Fruit fly (Drosophila melanogaster) whole organism, embryonic: ENCODE measurements around the gene mus301.

ENCODE experiments used
- Antp ChIP-seq: fragments of 200-800 bp; sonication (Bioruptor generic); optimal IDR thresholded peaks from 3 replicates; lab custom pipeline; 2016; ENCODE audit warnings: missing biosample characterization, missing genetic modification characterization
- CG10959 ChIP-seq: fragments of 200-800 bp; sonication (Bioruptor generic); IDR thresholded peaks from 2 replicates; pipeline ENCODE4 v1.3.6; 2022; ENCODE audit warnings: missing biosample characterization, missing genetic modification characterization
- CG11085 ChIP-seq: fragments of 200-800 bp; sonication (Bioruptor generic); IDR thresholded peaks from 2 replicates; pipeline ENCODE4 v1.3.6; 2022; ENCODE audit warnings: missing biosample characterization, missing genetic modification characterization
- CG11560 ChIP-seq: fragments of 200-800 bp; sonication (Bioruptor generic); IDR thresholded peaks from 3 replicates; pipeline ENCODE4 v1.3.6; 2022; ENCODE audit warnings: missing biosample characterization, missing genetic modification characterization
- CG1233 ChIP-seq: fragments of 200-800 bp; sonication (Bioruptor generic); optimal IDR thresholded peaks from 4 replicates; lab custom pipeline; 2018; ENCODE audit warnings: missing biosample characterization, mild to moderate bottlenecking, missing genetic modification characterization
- CG12659 ChIP-seq: fragments of 200-800 bp; sonication (Bioruptor generic); optimal IDR thresholded peaks from 3 replicates; lab custom pipeline; 2017; ENCODE audit warnings: mild to moderate bottlenecking, missing biosample characterization, missing genetic modification reagents, missing genetic modification characterization
- CG12769 ChIP-seq: fragments of 200-800 bp; sonication (Bioruptor generic); optimal IDR thresholded peaks from 2 replicates; lab custom pipeline; 2019; ENCODE audit warnings: missing biosample characterization, mild to moderate bottlenecking, missing genetic modification characterization, moderate library complexity
- CG15269 ChIP-seq: fragments of 200-800 bp; sonication (Bioruptor generic); optimal IDR thresholded peaks from 2 replicates; lab custom pipeline; 2018; ENCODE audit warnings: missing biosample characterization, mild to moderate bottlenecking, missing genetic modification characterization, moderate library complexity
- CG15601 ChIP-seq: fragments of 200-800 bp; sonication (Bioruptor generic); optimal IDR thresholded peaks from 3 replicates; lab custom pipeline; 2019; ENCODE audit warnings: missing biosample characterization, mild to moderate bottlenecking, missing genetic modification characterization, moderate library complexity
- CG1603 ChIP-seq: fragments of 200-800 bp; sonication (Bioruptor generic); optimal IDR thresholded peaks from 2 replicates; lab custom pipeline; 2019; ENCODE audit warnings: missing biosample characterization, mild to moderate bottlenecking, missing genetic modification characterization, moderate library complexity
- CG16815 ChIP-seq: fragments of 200-800 bp; sonication (Bioruptor generic); optimal IDR thresholded peaks from 3 replicates; lab custom pipeline; 2017; ENCODE audit warnings: missing biosample characterization, mild to moderate bottlenecking, missing genetic modification characterization
- CG17568 ChIP-seq: fragments of 200-800 bp; sonication (Bioruptor generic); optimal IDR thresholded peaks from 2 replicates; lab custom pipeline; 2018; ENCODE audit warnings: missing biosample characterization, mild to moderate bottlenecking, missing genetic modification characterization, moderate library complexity
- CG18476 ChIP-seq: fragments of 200-800 bp; sonication (Bioruptor generic); optimal IDR thresholded peaks from 2 replicates; lab custom pipeline; 2016; ENCODE audit warnings: missing biosample characterization, mild to moderate bottlenecking, missing genetic modification characterization
- CG2116 ChIP-seq: fragments of 200-800 bp; sonication (Bioruptor generic); optimal IDR thresholded peaks from 3 replicates; lab custom pipeline; 2018; ENCODE audit warnings: missing biosample characterization, mild to moderate bottlenecking, missing genetic modification characterization
- CG2678 ChIP-seq: fragments of 200-800 bp; sonication (Bioruptor generic); optimal IDR thresholded peaks from 3 replicates; lab custom pipeline; 2019; ENCODE audit warnings: missing biosample characterization, mild to moderate bottlenecking, missing genetic modification characterization, moderate library complexity
- CG3163 ChIP-seq: fragments of 200-800 bp; sonication (Bioruptor generic); optimal IDR thresholded peaks from 3 replicates; lab custom pipeline; 2016; ENCODE audit warnings: missing biosample characterization, missing genetic modification characterization
- CG5953 ChIP-seq: fragments of 200-800 bp; sonication (Bioruptor generic); IDR thresholded peaks from 2 replicates; pipeline ENCODE4 v1.3.6; 2022; ENCODE audit warnings: missing biosample characterization, missing genetic modification characterization
- CG7987 ChIP-seq: fragments of 200-800 bp; sonication (Bioruptor generic); optimal IDR thresholded peaks from 2 replicates; lab custom pipeline; 2018; ENCODE audit warnings: missing biosample characterization, mild to moderate bottlenecking, missing genetic modification characterization, moderate library complexity
- CG8290 ChIP-seq, 3 experiments: fragments of 200-800 bp; sonication (Bioruptor generic); optimal IDR thresholded peaks; 2 replicates each; lab custom pipeline; 2016 to 2019; ENCODE audit warnings: missing biosample characterization in 3 of 3, missing genetic modification characterization in 3 of 3, mild to moderate bottlenecking in 2 of 3, moderate library complexity in 1 of 3
- CG9609 ChIP-seq: fragments of 200-800 bp; sonication (Bioruptor generic); optimal IDR thresholded peaks from 3 replicates; lab custom pipeline; 2016; ENCODE audit warnings: missing biosample characterization, missing genetic modification characterization
- CG9817 ChIP-seq: fragments of 200-800 bp; sonication (Bioruptor generic); optimal IDR thresholded peaks from 2 replicates; lab custom pipeline; 2018; ENCODE audit warnings: missing biosample characterization, mild to moderate bottlenecking, missing genetic modification characterization, moderate library complexity
- Dbx ChIP-seq: fragments of 200-800 bp; sonication (Bioruptor generic); IDR thresholded peaks from 3 replicates; pipeline ENCODE4 v1.3.6; 2022; ENCODE audit warnings: missing biosample characterization, missing genetic modification characterization
- Doc3 ChIP-seq: fragments of 200-800 bp; sonication (Bioruptor generic); IDR thresholded peaks from 3 replicates; pipeline ENCODE4 v1.3.6; 2022; ENCODE audit warnings: missing biosample characterization, missing genetic modification characterization; ENCODE audit not compliant: partially characterized antibody
- Dp ChIP-seq: fragments of 200-800 bp; sonication (Bioruptor generic); optimal IDR thresholded peaks from 2 replicates; lab custom pipeline; 2018; ENCODE audit warnings: missing biosample characterization, mild to moderate bottlenecking, missing genetic modification characterization, moderate library complexity
- ERR ChIP-seq: fragments of 200-800 bp; sonication (Bioruptor generic); optimal IDR thresholded peaks from 2 replicates; lab custom pipeline; 2016; ENCODE audit warnings: missing biosample characterization, missing genetic modification characterization
- Eip74EF ChIP-seq, 2 experiments: fragments of 200-800 bp in 1 of 2; fragments of >200 bp in 1 of 2; sonication (Bioruptor generic) in 1 of 2; optimal IDR thresholded peaks; 2 replicates each; lab custom pipeline; 2017 to 2019; ENCODE audit warnings: missing biosample characterization in 2 of 2, missing genetic modification characterization in 2 of 2, mild to moderate bottlenecking in 1 of 2, moderate library complexity in 1 of 2
- Fer3 ChIP-seq: fragments of 200-800 bp; sonication (Bioruptor generic); optimal IDR thresholded peaks from 2 replicates; lab custom pipeline; 2018; ENCODE audit warnings: missing biosample characterization, mild to moderate bottlenecking, missing genetic modification characterization, moderate library complexity
- HLH3B ChIP-seq: fragments of 200-800 bp; sonication (Bioruptor generic); IDR thresholded peaks from 2 replicates; pipeline ENCODE4 v1.3.6; 2022; ENCODE audit warnings: missing biosample characterization, missing genetic modification characterization
- HLH54F ChIP-seq: fragments of 200-800 bp; sonication (Bioruptor generic); optimal IDR thresholded peaks from 3 replicates; lab custom pipeline; 2016; ENCODE audit warnings: missing biosample characterization, missing genetic modification characterization
- HmgZ ChIP-seq: fragments of 200-800 bp; sonication (Bioruptor generic); optimal IDR thresholded peaks from 2 replicates; lab custom pipeline; 2018; ENCODE audit warnings: missing biosample characterization, mild to moderate bottlenecking, missing genetic modification characterization
- Lim3 ChIP-seq: fragments of 200-800 bp; sonication (Bioruptor generic); IDR thresholded peaks from 2 replicates; pipeline ENCODE4 v1.3.6; 2022; ENCODE audit warnings: missing biosample characterization, missing genetic modification characterization
- Nf-YA ChIP-seq: fragments of 200-800 bp; sonication (Bioruptor generic); IDR thresholded peaks from 2 replicates; pipeline ENCODE4 v1.3.6; 2022; ENCODE audit warnings: missing biosample characterization, missing genetic modification characterization
- Sin3A ChIP-seq: fragments of >200 bp; optimal IDR thresholded peaks from 2 replicates; lab custom pipeline; 2018
- Stat92E ChIP-seq, 3 experiments: fragments of >200 bp in 2 of 3; fragments of 200-800 bp in 1 of 3; sonication (Bioruptor generic) in 1 of 3; optimal IDR thresholded peaks; 2 replicates each; lab custom pipeline; 2017 to 2019; ENCODE audit warnings: missing biosample characterization in 3 of 3, missing genetic modification characterization in 3 of 3, mild to moderate bottlenecking in 1 of 3, moderate library complexity in 1 of 3
- al ChIP-seq: fragments of 200-800 bp; sonication (Bioruptor generic); IDR thresholded peaks from 2 replicates; pipeline ENCODE4 v1.3.6; 2022; ENCODE audit warnings: missing biosample characterization, missing genetic modification characterization
- bab2 ChIP-seq: fragments of 200-800 bp; sonication (Bioruptor generic); optimal IDR thresholded peaks from 2 replicates; lab custom pipeline; 2016; ENCODE audit warnings: missing biosample characterization, missing genetic modification characterization
- cato ChIP-seq: fragments of 200-800 bp; sonication (Bioruptor generic); optimal IDR thresholded peaks from 2 replicates; lab custom pipeline; 2016; ENCODE audit warnings: missing biosample characterization, missing genetic modification characterization, borderline replicate concordance
- crol ChIP-seq: fragments of 200-800 bp; sonication (Bioruptor generic); IDR thresholded peaks from 2 replicates; pipeline ENCODE4 v1.3.6; 2022; ENCODE audit warnings: missing biosample characterization, missing genetic modification characterization
- ewg ChIP-seq: fragments of 200-800 bp; sonication (Bioruptor generic); optimal IDR thresholded peaks from 3 replicates; lab custom pipeline; 2017; ENCODE audit warnings: mild to moderate bottlenecking, missing biosample characterization, missing genetic modification reagents, missing genetic modification characterization
- exex ChIP-seq: fragments of 200-800 bp; sonication (Bioruptor generic); optimal IDR thresholded peaks from 4 replicates; lab custom pipeline; 2018; ENCODE audit warnings: missing biosample characterization, mild to moderate bottlenecking, missing genetic modification characterization, moderate library complexity
- fru ChIP-seq: fragments of >200 bp; optimal IDR thresholded peaks from 2 replicates; lab custom pipeline; 2017
- ftz-f1 ChIP-seq: fragments of 200-800 bp; sonication (Bioruptor generic); optimal IDR thresholded peaks from 2 replicates; lab custom pipeline; 2016; ENCODE audit warnings: missing biosample characterization, missing genetic modification characterization
- nom ChIP-seq: fragments of 200-800 bp; sonication (Bioruptor generic); optimal IDR thresholded peaks from 2 replicates; lab custom pipeline; 2017; ENCODE audit warnings: missing biosample characterization, missing genetic modification characterization, mild to moderate bottlenecking, moderate library complexity, missing genetic modification reagents
- otp ChIP-seq: fragments of 200-800 bp; sonication (Bioruptor generic); IDR thresholded peaks from 3 replicates; pipeline ENCODE4, ENCODE4 v1.3.6; 2022; ENCODE audit warnings: missing biosample characterization, missing genetic modification characterization
- pfk ChIP-seq: fragments of 200-800 bp; sonication (Bioruptor generic); optimal IDR thresholded peaks from 2 replicates; lab custom pipeline; 2018; ENCODE audit warnings: missing biosample characterization, mild to moderate bottlenecking, missing genetic modification characterization, moderate library complexity
- schlank ChIP-seq: fragments of 200-800 bp; sonication (Bioruptor generic); optimal IDR thresholded peaks from 2 replicates; lab custom pipeline; 2018; ENCODE audit warnings: missing biosample characterization, mild to moderate bottlenecking, missing genetic modification characterization
- scrt ChIP-seq: fragments of 200-800 bp; sonication (Bioruptor generic); optimal IDR thresholded peaks from 2 replicates; lab custom pipeline; 2018; ENCODE audit warnings: missing biosample characterization, mild to moderate bottlenecking, missing genetic modification characterization, moderate library complexity
- seq ChIP-seq: fragments of 200-800 bp; sonication (Bioruptor generic); IDR thresholded peaks from 2 replicates; pipeline ENCODE4 v1.3.6; 2022; ENCODE audit warnings: missing biosample characterization, missing genetic modification characterization
- sim ChIP-seq: fragments of 200-800 bp; sonication (Bioruptor generic); IDR thresholded peaks from 2 replicates; pipeline ENCODE4 v1.3.6; 2022; ENCODE audit warnings: missing biosample characterization, missing genetic modification characterization
- tin ChIP-seq: fragments of 200-800 bp; sonication (Bioruptor generic); optimal IDR thresholded peaks from 3 replicates; lab custom pipeline; 2016; ENCODE audit warnings: missing biosample characterization, missing genetic modification characterization
- vnd ChIP-seq: fragments of 200-800 bp; sonication (Bioruptor generic); IDR thresholded peaks from 3 replicates; pipeline ENCODE4 v1.3.6; 2022; ENCODE audit warnings: missing biosample characterization, missing genetic modification characterization; ENCODE audit not compliant: partially characterized antibody

The mus301 gene

dm6 chr3L:8093553-8093952 lies 44.1 kb upstream of the mus301 start (continued):
- TF ChIP-seq Nf-YA (GFP tag; lab: Robert Waterston, UW), result no peak
- TF ChIP-seq CG15269, result peak; percentile 44
- TF ChIP-seq CG2678 (tag; lab: Kevin White, UChicago), result peak; percentile 64
- no peak for TF ChIP-seq Dp (GFP tag; lab: Kevin White, UChicago)
- no peak for TF ChIP-seq CG11085 (GFP tag; lab: Robert Waterston, UW)
- TF ChIP-seq CG15601 (tag; lab: Kevin White, UChicago), result no peak
- peak; percentile 36 for TF ChIP-seq Fer3
- no peak for TF ChIP-seq nom (GFP tag; lab: Kevin White, UChicago)
- TF ChIP-seq Lim3 (GFP tag; lab: Robert Waterston, UW), result no peak
- no peak for TF ChIP-seq vnd (GFP tag; lab: Robert Waterston, UW)
- peak; percentile 51 for TF ChIP-seq HmgZ
- no peak for TF ChIP-seq Dbx (GFP tag; lab: Robert Waterston, UW)
- TF ChIP-seq CG7987, result peak; percentile 65
- no peak for TF ChIP-seq CG5953
- no peak for TF ChIP-seq CG3163 (GFP tag; lab: Kevin White, UChicago)
- peak; percentile 1 for TF ChIP-seq bab2 (GFP tag; lab: Kevin White, UChicago)
- peak; percentile 55 for TF ChIP-seq CG17568
- TF ChIP-seq exex (tag; lab: Kevin White, UChicago), result peak; percentile 99
- TF ChIP-seq CG18476 (GFP tag; lab: Kevin White, UChicago), result no peak
- peak; percentile 79 for TF ChIP-seq crol
- TF ChIP-seq CG10959, result no peak
- no peak for TF ChIP-seq Stat92E (GFP tag; optimal IDR thresholded peaks at IDR 0.05; lab: Kevin White, UChicago)
- no peak for TF ChIP-seq fru
- TF ChIP-seq CG12659, result peak; percentile 29
- peak; percentile 13 for TF ChIP-seq CG2116
- TF ChIP-seq CG12769 (tag; lab: Kevin White, UChicago), result peak; percentile 42
- TF ChIP-seq HLH3B (GFP tag; lab: Robert Waterston, UW), result no peak
- peak in 1 of 2 experiments; percentile 2 for TF ChIP-seq Eip74EF (GFP tag; optimal IDR thresholded peaks at IDR 0.05; lab: Kevin White, UChicago)
- no peak for TF ChIP-seq CG1233 (GFP tag; lab: Kevin White, UChicago)
- TF ChIP-seq scrt, result peak; percentile 0
- TF ChIP-seq ERR (GFP tag; lab: Kevin White, UChicago), result no peak
- no peak for TF ChIP-seq seq
- no peak for TF ChIP-seq CG8290 (GFP tag; optimal IDR thresholded peaks at IDR 0.05; lab: Kevin White, UChicago)
- TF ChIP-seq CG8290 (tag; optimal IDR thresholded peaks at IDR 0.05; lab: Kevin White, UChicago), result peak in 1 of 2 experiments; percentile 54
- TF ChIP-seq Doc3, result no peak
- TF ChIP-seq schlank, result no peak
- TF ChIP-seq Antp (GFP tag; lab: Kevin White, UChicago), result no peak
- TF ChIP-seq tin (GFP tag; lab: Kevin White, UChicago), result no peak
- no peak for TF ChIP-seq pfk (GFP tag; lab: Kevin White, UChicago)
- TF ChIP-seq CG11560, result no peak
- TF ChIP-seq otp (GFP tag; lab: Robert Waterston, UW), result 0 out of 3 replicates have a peak, but pooled peaks have one; percentile 11
- TF ChIP-seq sim (GFP tag; lab: Robert Waterston, UW), result no peak
- TF ChIP-seq cato (GFP tag; lab: Kevin White, UChicago), result no peak
- TF ChIP-seq al (GFP tag; lab: Robert Waterston, UW), result no peak
- TF ChIP-seq CG9609 (GFP tag; lab: Kevin White, UChicago), result no peak
- TF ChIP-seq HLH54F (GFP tag; lab: Kevin White, UChicago), result no peak
- TF ChIP-seq CG16815 (GFP tag; lab: Kevin White, UChicago), result no peak
- peak; percentile 17 for TF ChIP-seq CG1603 (tag; lab: Kevin White, UChicago)
- TF ChIP-seq ftz-f1 (GFP tag; lab: Kevin White, UChicago), result peak; percentile 57
- TF ChIP-seq Sin3A (lab: Kevin White, UChicago), result no peak
- no peak for TF ChIP-seq CG9817 (tag; lab: Kevin White, UChicago)
- TF ChIP-seq ewg (GFP tag; lab: Kevin White, UChicago), result no peak
